Worm (Caenorhabditis elegans): ENCODE measurements around the gene srz-62.

DNA sequence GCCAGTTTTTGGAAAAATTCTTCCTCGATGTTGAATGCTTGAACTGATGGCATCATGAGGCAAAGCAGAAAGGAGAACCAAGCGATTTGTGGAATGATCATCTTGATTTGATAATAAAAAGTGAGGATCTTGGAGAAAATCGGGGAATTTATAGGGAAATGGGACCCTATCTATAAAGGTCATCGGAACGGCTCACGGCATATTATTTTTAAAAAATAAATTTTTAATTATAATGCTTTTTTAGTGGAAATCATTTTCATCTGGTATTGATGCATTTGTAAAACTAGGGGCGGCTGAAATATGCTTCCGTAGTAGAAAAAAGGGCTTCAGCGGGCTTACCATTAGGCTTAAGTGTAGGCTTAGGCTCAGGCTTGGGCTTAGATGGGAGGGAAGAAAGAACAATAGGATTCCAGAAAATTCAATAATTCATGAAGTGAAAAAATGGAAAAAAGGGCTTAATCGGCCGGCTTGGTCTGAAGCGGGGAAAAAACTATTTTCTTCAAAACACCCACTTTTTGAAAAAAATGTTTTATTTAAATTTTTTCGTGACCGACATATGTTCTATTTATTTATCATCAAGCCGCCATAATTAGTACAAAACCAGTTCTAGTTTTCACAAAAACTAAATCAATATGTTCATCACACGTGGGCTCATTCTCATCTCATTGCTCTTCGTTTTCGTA is 7.3 kb downstream of the srz-62 start, which contains the start of the genes F56D6.22 and F56D6.12:
- TF ChIP-seq med-1 (GFP tag; optimal IDR thresholded peaks at IDR 0.05; ENCODE audit: insufficient read depth) = no peak
- no peak for TF ChIP-seq ref-1 (GFP tag; conservative IDR thresholded peaks at IDR 0.05)
- TF ChIP-seq tab-1 (GFP tag; IDR thresholded peaks at IDR 0.05) = no peak
- TF ChIP-seq T22C8.4 (GFP tag; IDR thresholded peaks at IDR 0.05) = no peak
- no peak for TF ChIP-seq flt-1 (GFP tag; IDR thresholded peaks at IDR 0.05)
- TF ChIP-seq cog-1 (tag; optimal IDR thresholded peaks at IDR 0.05) = no peak
- TF ChIP-seq ztf-23 (GFP tag; IDR thresholded peaks at IDR 0.05) = no peak
